Fruit fly (Drosophila melanogaster) whole organism, embryonic: ENCODE measurements around the gene zld.

Experiments
- Abd-B ChIP-seq: fragments of 200-800 bp; sonication (Bioruptor generic); optimal IDR thresholded peaks from 2 replicates; lab custom pipeline; 2018; ENCODE audit warnings: missing biosample characterization, mild to moderate bottlenecking, missing genetic modification characterization, moderate library complexity
- Adf1 ChIP-seq: fragments of 200-800 bp; sonication (Bioruptor generic); IDR thresholded peaks from 2 replicates; pipeline ENCODE4 v1.3.6; 2022; ENCODE audit warnings: missing biosample characterization, missing genetic modification characterization
- Atf3 ChIP-seq: fragments of 200-800 bp; sonication (Bioruptor generic); optimal IDR thresholded peaks from 3 replicates; lab custom pipeline; 2016; ENCODE audit warnings: missing biosample characterization, missing genetic modification characterization
- B-H1 ChIP-seq: fragments of 200-800 bp; sonication (Bioruptor generic); IDR thresholded peaks from 3 replicates; pipeline ENCODE4 v1.3.6; 2022; ENCODE audit warnings: missing biosample characterization, missing genetic modification characterization
- Blimp-1 ChIP-seq: fragments of 200-800 bp; sonication (Bioruptor generic); optimal IDR thresholded peaks from 3 replicates; lab custom pipeline; 2018; ENCODE audit warnings: missing biosample characterization, missing genetic modification characterization, mild to moderate bottlenecking, moderate library complexity, missing genetic modification reagents
- CG10462 ChIP-seq: fragments of 200-800 bp; sonication (Bioruptor generic); optimal IDR thresholded peaks from 2 replicates; lab custom pipeline; 2016; ENCODE audit warnings: missing biosample characterization, missing genetic modification characterization
- CG10654 ChIP-seq: fragments of 200-800 bp; sonication (Bioruptor generic); optimal IDR thresholded peaks from 2 replicates; lab custom pipeline; 2016; ENCODE audit warnings: missing biosample characterization, missing genetic modification characterization
- CG12744 ChIP-seq: fragments of 200-800 bp; sonication (Bioruptor generic); optimal IDR thresholded peaks from 2 replicates; lab custom pipeline; 2016; ENCODE audit warnings: missing biosample characterization, missing genetic modification characterization
- CG12769 ChIP-seq: fragments of 200-800 bp; sonication (Bioruptor generic); optimal IDR thresholded peaks from 2 replicates; lab custom pipeline; 2019; ENCODE audit warnings: missing biosample characterization, mild to moderate bottlenecking, missing genetic modification characterization, moderate library complexity
- CG13296 ChIP-seq: fragments of 200-800 bp; sonication (Bioruptor generic); optimal IDR thresholded peaks from 3 replicates; lab custom pipeline; 2018; ENCODE audit warnings: missing biosample characterization, mild to moderate bottlenecking, missing genetic modification characterization
- CG15073 ChIP-seq: fragments of 200-800 bp; sonication (Bioruptor generic); optimal IDR thresholded peaks from 2 replicates; lab custom pipeline; 2016; ENCODE audit warnings: missing biosample characterization, missing genetic modification characterization
- CG15514 ChIP-seq: fragments of 200-800 bp; sonication (Bioruptor generic); optimal IDR thresholded peaks from 3 replicates; lab custom pipeline; 2017; ENCODE audit warnings: missing biosample characterization, missing genetic modification characterization, mild to moderate bottlenecking, moderate library complexity, missing genetic modification reagents
- CG16813 ChIP-seq: fragments of 200-800 bp; sonication (Bioruptor generic); IDR thresholded peaks from 3 replicates; pipeline ENCODE4 v1.3.6; 2022; ENCODE audit warnings: missing biosample characterization, missing genetic modification characterization; ENCODE audit not compliant: partially characterized antibody
- CG17186 ChIP-seq: fragments of 200-800 bp; sonication (Bioruptor generic); optimal IDR thresholded peaks from 3 replicates; lab custom pipeline; 2017; ENCODE audit warnings: missing biosample characterization, missing genetic modification reagents, missing genetic modification characterization
- CG17385 ChIP-seq: fragments of 200-800 bp; sonication (Bioruptor generic); optimal IDR thresholded peaks from 3 replicates; lab custom pipeline; 2018; ENCODE audit warnings: missing biosample characterization, mild to moderate bottlenecking, missing genetic modification characterization
- CG17829 ChIP-seq: fragments of 200-800 bp; optimal IDR thresholded peaks from 2 replicates; lab custom pipeline; 2019; ENCODE audit warnings: missing biosample characterization, mild to moderate bottlenecking, missing genetic modification characterization, moderate library complexity
- CG2678 ChIP-seq: fragments of 200-800 bp; sonication (Bioruptor generic); optimal IDR thresholded peaks from 3 replicates; lab custom pipeline; 2019; ENCODE audit warnings: missing biosample characterization, mild to moderate bottlenecking, missing genetic modification characterization, moderate library complexity
- CG4617 ChIP-seq: fragments of 200-800 bp; sonication (Bioruptor generic); optimal IDR thresholded peaks from 3 replicates; lab custom pipeline; 2016; ENCODE audit warnings: missing biosample characterization, missing genetic modification characterization, borderline replicate concordance
- CG5180 ChIP-seq: fragments of 200-800 bp; sonication (Bioruptor generic); optimal IDR thresholded peaks from 3 replicates; lab custom pipeline; 2017; ENCODE audit warnings: missing biosample characterization, missing genetic modification characterization, mild to moderate bottlenecking, moderate library complexity, missing genetic modification reagents
- CG6765 ChIP-seq: fragments of 200-800 bp; sonication (Bioruptor generic); optimal IDR thresholded peaks from 3 replicates; lab custom pipeline; 2017; ENCODE audit warnings: missing biosample characterization, mild to moderate bottlenecking, missing genetic modification characterization
- CG6791 ChIP-seq: fragments of 200-800 bp; sonication (Bioruptor generic); IDR thresholded peaks from 3 replicates; pipeline ENCODE4 v1.3.6; 2022; ENCODE audit warnings: missing biosample characterization, missing genetic modification characterization; ENCODE audit not compliant: partially characterized antibody
- CG7786 ChIP-seq: fragments of 200-800 bp; sonication (Bioruptor generic); optimal IDR thresholded peaks from 2 replicates; lab custom pipeline; 2016; ENCODE audit warnings: missing biosample characterization, missing genetic modification characterization
- CG9609 ChIP-seq: fragments of 200-800 bp; sonication (Bioruptor generic); optimal IDR thresholded peaks from 3 replicates; lab custom pipeline; 2016; ENCODE audit warnings: missing biosample characterization, missing genetic modification characterization
- CkIIα-i1 ChIP-seq: fragments of 200-800 bp; sonication (Bioruptor generic); IDR thresholded peaks from 2 replicates; pipeline ENCODE4 v1.3.6; 2022; ENCODE audit warnings: missing biosample characterization, missing genetic modification characterization
- Dll ChIP-seq: fragments of 200-800 bp; sonication (Bioruptor generic); IDR thresholded peaks from 4 replicates; pipeline ENCODE4 v1.3.6; 2022; ENCODE audit warnings: missing biosample characterization, missing genetic modification characterization; ENCODE audit not compliant: partially characterized antibody
- Dp ChIP-seq: fragments of 200-800 bp; sonication (Bioruptor generic); optimal IDR thresholded peaks from 2 replicates; lab custom pipeline; 2018; ENCODE audit warnings: missing biosample characterization, mild to moderate bottlenecking, missing genetic modification characterization, moderate library complexity
- Dref ChIP-seq: fragments of 200-800 bp; sonication (Bioruptor generic); IDR thresholded peaks from 2 replicates; pipeline ENCODE4 v1.3.6; 2022; ENCODE audit warnings: missing biosample characterization, missing genetic modification characterization
- E2f2 ChIP-seq: fragments of 200-800 bp; sonication (Bioruptor generic); IDR thresholded peaks from 2 replicates; pipeline ENCODE4 v1.3.6; 2022; ENCODE audit warnings: missing biosample characterization, missing genetic modification characterization
- Elba2 ChIP-seq: fragments of 200-800 bp; sonication (Bioruptor generic); optimal IDR thresholded peaks from 3 replicates; lab custom pipeline; 2016; ENCODE audit warnings: missing biosample characterization, missing genetic modification characterization
- Ets65A ChIP-seq: fragments of 200-800 bp; sonication (Bioruptor generic); peaks from one replicate; lab custom pipeline; 2016; ENCODE audit warnings: missing biosample characterization, missing genetic modification characterization
- Ets97D ChIP-seq: fragments of 200-800 bp; sonication (Bioruptor generic); optimal IDR thresholded peaks from 3 replicates; lab custom pipeline; 2016; ENCODE audit warnings: missing biosample characterization, missing genetic modification characterization
- Hmr ChIP-seq: fragments of 200-800 bp; sonication (Bioruptor generic); optimal IDR thresholded peaks from 3 replicates; lab custom pipeline; 2017; ENCODE audit warnings: mild to moderate bottlenecking, missing biosample characterization, missing genetic modification reagents, missing genetic modification characterization
- MBD-R2 ChIP-seq: fragments of 200-800 bp; sonication (Bioruptor generic); IDR thresholded peaks from 2 replicates; pipeline ENCODE4 v1.3.6; 2022; ENCODE audit warnings: missing biosample characterization, missing genetic modification characterization
- NC2β ChIP-seq: fragments of 200-800 bp; sonication (Bioruptor generic); optimal IDR thresholded peaks from 2 replicates; lab custom pipeline; 2016; ENCODE audit warnings: missing biosample characterization, missing genetic modification characterization
- Pdp1 ChIP-seq, 2 experiments: fragments of 200-800 bp; sonication (Bioruptor generic); optimal IDR thresholded peaks; 3 replicates each; lab custom pipeline; 2016; ENCODE audit warnings: missing biosample characterization in 2 of 2, missing genetic modification characterization in 2 of 2, mild to moderate bottlenecking in 1 of 2, moderate library complexity in 1 of 2
- Rfx ChIP-seq: fragments of 200-800 bp; sonication (Bioruptor generic); IDR thresholded peaks from 2 replicates; pipeline ENCODE4 v1.3.6; 2022; ENCODE audit warnings: missing biosample characterization, missing genetic modification characterization
- Sin3A ChIP-seq: fragments of >200 bp; optimal IDR thresholded peaks from 2 replicates; lab custom pipeline; 2018
- Sry-β ChIP-seq: fragments of 200-800 bp; sonication (Bioruptor generic); optimal IDR thresholded peaks from 2 replicates; lab custom pipeline; 2018; ENCODE audit warnings: missing biosample characterization, mild to moderate bottlenecking, missing genetic modification characterization, moderate library complexity
- bbx ChIP-seq: fragments of 200-800 bp; sonication (Bioruptor generic); IDR thresholded peaks from 2 replicates; pipeline ENCODE4 v1.3.6; 2022; ENCODE audit warnings: missing biosample characterization, missing genetic modification characterization; ENCODE audit not compliant: partially characterized antibody
- bsh ChIP-seq, 2 experiments: fragments of 200-800 bp; sonication (Bioruptor generic); optimal IDR thresholded peaks; 2 replicates each; lab custom pipeline; 2017 to 2018; ENCODE audit warnings: mild to moderate bottlenecking in 2 of 2, missing biosample characterization in 2 of 2, missing genetic modification characterization in 2 of 2, moderate library complexity in 1 of 2
- dpn ChIP-seq, 2 experiments: fragments of 200-800 bp; sonication (Bioruptor generic); optimal IDR thresholded peaks; 3 replicates each; lab custom pipeline; 2016; ENCODE audit warnings: missing biosample characterization in 2 of 2, missing genetic modification characterization in 2 of 2
- ems ChIP-seq: fragments of 200-800 bp; sonication (Bioruptor generic); optimal IDR thresholded peaks from 3 replicates; lab custom pipeline; 2016; ENCODE audit warnings: missing biosample characterization, missing genetic modification characterization
- ewg ChIP-seq: fragments of 200-800 bp; sonication (Bioruptor generic); optimal IDR thresholded peaks from 3 replicates; lab custom pipeline; 2017; ENCODE audit warnings: mild to moderate bottlenecking, missing biosample characterization, missing genetic modification reagents, missing genetic modification characterization
- ham ChIP-seq: fragments of 200-800 bp; sonication (Bioruptor generic); IDR thresholded peaks from 2 replicates; pipeline ENCODE4 v1.3.6; 2022; ENCODE audit warnings: missing biosample characterization, missing genetic modification characterization
- ind ChIP-seq: fragments of 200-800 bp; sonication (Bioruptor generic); optimal IDR thresholded peaks from 3 replicates; lab custom pipeline; 2016; ENCODE audit warnings: missing biosample characterization, missing genetic modification characterization
- maf-S ChIP-seq: fragments of 200-800 bp; sonication (Bioruptor generic); optimal IDR thresholded peaks from 2 replicates; lab custom pipeline; 2016; ENCODE audit warnings: missing biosample characterization, missing genetic modification characterization
- pho ChIP-seq: fragments of 200-800 bp; sonication (Bioruptor generic); optimal IDR thresholded peaks from 2 replicates; lab custom pipeline; 2016; ENCODE audit warnings: missing biosample characterization, missing genetic modification characterization
- toy ChIP-seq: fragments of 200-800 bp; sonication (Bioruptor generic); IDR thresholded peaks from 2 replicates; pipeline ENCODE4 v1.3.6; 2022; ENCODE audit warnings: missing biosample characterization, missing genetic modification characterization
- vnd ChIP-seq: fragments of 200-800 bp; sonication (Bioruptor generic); IDR thresholded peaks from 3 replicates; pipeline ENCODE4 v1.3.6; 2022; ENCODE audit warnings: missing biosample characterization, missing genetic modification characterization; ENCODE audit not compliant: partially characterized antibody
- zfh2 ChIP-seq: fragments of 200-800 bp; sonication (Bioruptor generic); optimal IDR thresholded peaks from 2 replicates; lab custom pipeline; 2016; ENCODE audit warnings: missing biosample characterization, missing genetic modification characterization

zld gene

dm6 chrX:19748565-19748964, 34.8 kb downstream of the zld start (continued):
- TF ChIP-seq CG16813 (GFP tag; lab: Robert Waterston, UW) (peak; percentile 46; the same call in 1 of the 3 replicates), CG10462 (GFP tag; lab: Kevin White, UChicago) (no peak), CG17385 (GFP tag; lab: Kevin White, UChicago) (no peak), Pdp1 (GFP tag; optimal IDR thresholded peaks at IDR 0.05; lab: Kevin White, UChicago) (peak in 1 of 2 experiments; percentile 55), ems (GFP tag; lab: Kevin White, UChicago) (peak; percentile 17), bsh (GFP tag; optimal IDR thresholded peaks at IDR 0.05; lab: Kevin White, UChicago) (no peak), CG9609 (GFP tag; lab: Kevin White, UChicago) (no peak), CG7786 (GFP tag; lab: Kevin White, UChicago) (peak; percentile 25), zfh2 (GFP tag; lab: Kevin White, UChicago) (peak; percentile 7), CG6791 (GFP tag; lab: Robert Waterston, UW) (peak; percentile 63; the same call in 2 of the 3 replicates), Dll (peak; percentile 44; the same call in 1 of the 4 replicates), Elba2 (GFP tag; lab: Kevin White, UChicago) (no peak), maf-S (GFP tag; lab: Kevin White, UChicago) (no peak), CG2678 (tag; lab: Kevin White, UChicago) (no peak), bbx (GFP tag; lab: Robert Waterston, UW) (0 out of 2 replicates have a peak, but pooled peaks have one; percentile 41), CG6765 (GFP tag; lab: Kevin White, UChicago) (no peak), CG5180 (no peak), E2f2 (GFP tag; lab: Robert Waterston, UW) (peak; percentile 97), vnd (GFP tag; lab: Robert Waterston, UW) (0 out of 3 replicates have a peak, but pooled peaks have one; percentile 17), Dp (peak; percentile 93), CG12769 (tag; lab: Kevin White, UChicago) (no peak), Adf1 (GFP tag; lab: Robert Waterston, UW) (no peak), MBD-R2 (GFP tag; lab: Robert Waterston, UW) (peak; percentile 62), Atf3 (GFP tag; lab: Kevin White, UChicago) (no peak), ind (GFP tag; lab: Kevin White, UChicago) (peak; percentile 6), Rfx (GFP tag; lab: Robert Waterston, UW) (peak; percentile 47), Ets97D (GFP tag; lab: Kevin White, UChicago) (peak; percentile 41), CG17829 (tag; lab: Kevin White, UChicago) (peak; percentile 11), ewg (GFP tag; lab: Kevin White, UChicago) (peak; percentile 22), CG15514 (GFP tag; lab: Kevin White, UChicago) (peak; percentile 66), Ets65A (peak; percentile 86), dpn (GFP tag; optimal IDR thresholded peaks at IDR 0.05; lab: Kevin White, UChicago) (peak in 1 of 2 experiments; percentile 8), CG13296 (GFP tag; lab: Kevin White, UChicago) (no peak), CG4617 (GFP tag; lab: Kevin White, UChicago) (peak; percentile 26), CG10654 (no peak), Sin3A (lab: Kevin White, UChicago) (peak; percentile 92), ham (GFP tag; lab: Robert Waterston, UW) (no peak), CG12744 (GFP tag; lab: Kevin White, UChicago) (no peak), Blimp-1 (no peak), pho (GFP tag; lab: Kevin White, UChicago) (peak; percentile 4), CG15073 (GFP tag; lab: Kevin White, UChicago) (no peak), Dref (GFP tag; lab: Robert Waterston, UW) (peak; percentile 86), Abd-B (GFP tag; lab: Kevin White, UChicago) (peak; percentile 65), toy (GFP tag; lab: Robert Waterston, UW) (no peak), Sry-β (GFP tag; lab: Kevin White, UChicago) (peak; percentile 62), CkIIα-i1 (GFP tag; lab: Robert Waterston, UW) (no peak), NC2β (peak; percentile 12), B-H1 (no peak), CG17186 (GFP tag; lab: Kevin White, UChicago) (peak; percentile 68), Hmr (peak; percentile 16)
